Worm (Caenorhabditis elegans) whole organism, L3 larva: ENCODE measurements around the gene pfd-4.

ENCODE experiments used
- R02D3.7 ChIP-seq: fragments of 150-350 bp; optimal IDR thresholded peaks from 2 replicates; lab custom pipeline; 2014; ENCODE audit warnings: missing biosample characterization, missing genetic modification characterization
- aly-2 ChIP-seq: fragments of 150-350 bp; optimal IDR thresholded peaks from 2 replicates; lab custom pipeline; 2014; ENCODE audit warnings: missing biosample characterization, missing genetic modification characterization
- ceh-28 ChIP-seq: fragments of 150-350 bp; optimal IDR thresholded peaks from 2 replicates; lab custom pipeline; 2014; ENCODE audit warnings: missing biosample characterization, missing genetic modification reagents, missing genetic modification characterization
- ceh-9 ChIP-seq: sonication (generic microtip); optimal IDR thresholded peaks from 2 replicates; lab custom pipeline; 2018; ENCODE audit warnings: missing biosample characterization, missing genetic modification characterization
- daf-12 ChIP-seq: fragments of 150-350 bp; optimal IDR thresholded peaks from 2 replicates; lab custom pipeline; 2014; ENCODE audit warnings: missing biosample characterization, missing genetic modification reagents, missing genetic modification characterization
- egl-27 ChIP-seq: sonication (generic microtip); optimal IDR thresholded peaks from 4 replicates; lab custom pipeline; 2017; ENCODE audit warnings: missing biosample characterization, missing genetic modification reagents, missing genetic modification characterization
- egl-5 ChIP-seq: fragments of 150-350 bp; optimal IDR thresholded peaks from 2 replicates; lab custom pipeline; 2017; ENCODE audit warnings: missing biosample characterization, missing genetic modification reagents, missing genetic modification characterization, inconsistent platforms
- elt-1 ChIP-seq: fragments of 150-350 bp; optimal IDR thresholded peaks from 2 replicates; lab custom pipeline; 2014; ENCODE audit warnings: missing biosample characterization, missing genetic modification characterization
- elt-2 ChIP-seq: sonication (generic microtip); optimal IDR thresholded peaks from 2 replicates; lab custom pipeline; 2016; ENCODE audit warnings: missing genetic modification reagents, mild to moderate bottlenecking, missing genetic modification characterization, missing compliant biosample characterization
- elt-3 ChIP-seq, 3 experiments: fragments of 150-350 bp in 1 of 3; sonication (generic microtip) in 2 of 3; optimal IDR thresholded peaks; 2 replicates in 2 of 3; 4 replicates in 1 of 3; lab custom pipeline; 2014 to 2017; ENCODE audit warnings: missing biosample characterization in 3 of 3, missing genetic modification characterization in 3 of 3
- eor-1 ChIP-seq, 2 experiments: fragments of 150-350 bp; optimal IDR thresholded peaks; 2 replicates each; lab custom pipeline; 2014 to 2018; ENCODE audit warnings: missing biosample characterization in 2 of 2, missing genetic modification characterization in 2 of 2
- fkh-10 ChIP-seq: sonication (generic microtip); optimal IDR thresholded peaks from 2 replicates; lab custom pipeline; 2017; ENCODE audit warnings: missing biosample characterization, missing genetic modification reagents, missing genetic modification characterization
- fkh-2 ChIP-seq: fragments of 150-350 bp; optimal IDR thresholded peaks from 2 replicates; lab custom pipeline; 2014; ENCODE audit warnings: missing biosample characterization, missing genetic modification reagents, missing genetic modification characterization
- fos-1 ChIP-seq: fragments of 150-350 bp; optimal IDR thresholded peaks from 2 replicates; lab custom pipeline; 2014; ENCODE audit warnings: missing biosample characterization, missing genetic modification characterization
- hmg-11 ChIP-seq: sonication (generic microtip); optimal IDR thresholded peaks from 2 replicates; lab custom pipeline; 2016; ENCODE audit warnings: missing genetic modification characterization, missing compliant biosample characterization
- jun-1 ChIP-seq: fragments of 150-350 bp; optimal IDR thresholded peaks from 2 replicates; lab custom pipeline; 2014; ENCODE audit warnings: missing biosample characterization, missing genetic modification reagents, missing genetic modification characterization
- lin-15B ChIP-seq: fragments of 150-350 bp; optimal IDR thresholded peaks from 2 replicates; lab custom pipeline; 2014; ENCODE audit warnings: missing biosample characterization, missing genetic modification characterization
- lsy-12 ChIP-seq: sonication (generic microtip); optimal IDR thresholded peaks from 2 replicates; lab custom pipeline; 2016; ENCODE audit warnings: mild to moderate bottlenecking, missing genetic modification characterization, missing compliant biosample characterization
- mml-1 ChIP-seq: fragments of 150-350 bp; sonication (generic microtip); optimal IDR thresholded peaks from 3 replicates; lab custom pipeline; 2014; ENCODE audit warnings: missing biosample characterization, missing genetic modification characterization
- nhr-11 ChIP-seq: fragments of 150-350 bp; optimal IDR thresholded peaks from 2 replicates; lab custom pipeline; 2014; ENCODE audit warnings: missing biosample characterization, missing genetic modification characterization
- nhr-23 ChIP-seq: fragments of 150-350 bp; optimal IDR thresholded peaks from 2 replicates; lab custom pipeline; 2014; ENCODE audit warnings: missing biosample characterization, missing genetic modification reagents, missing genetic modification characterization
- nhr-43 ChIP-seq: sonication (generic microtip); optimal IDR thresholded peaks from 2 replicates; lab custom pipeline; 2016; ENCODE audit warnings: mild to moderate bottlenecking, missing genetic modification characterization, missing compliant biosample characterization; ENCODE audit not compliant: poor library complexity, severe bottlenecking
- nhr-67 ChIP-seq: fragments of 150-350 bp; optimal IDR thresholded peaks from 2 replicates; lab custom pipeline; 2014; ENCODE audit warnings: missing biosample characterization, missing genetic modification characterization
- nhr-76 ChIP-seq: fragments of 150-350 bp; sonication (generic microtip); optimal IDR thresholded peaks from 5 replicates; lab custom pipeline; 2014; ENCODE audit warnings: missing biosample characterization, missing genetic modification characterization
- nhr-77 ChIP-seq: fragments of 150-350 bp; optimal IDR thresholded peaks from 2 replicates; lab custom pipeline; 2014; ENCODE audit warnings: missing biosample characterization, missing genetic modification characterization
- pha-4 ChIP-seq: fragments of 150-350 bp; optimal IDR thresholded peaks from 2 replicates; lab custom pipeline; 2014; ENCODE audit warnings: missing biosample characterization, missing genetic modification reagents, missing genetic modification characterization
- sea-2 ChIP-seq: fragments of 150-350 bp; sonication (generic microtip); optimal IDR thresholded peaks from 4 replicates; lab custom pipeline; 2014; ENCODE audit warnings: missing biosample characterization, missing genetic modification reagents, missing genetic modification characterization
- snpc-4 ChIP-seq: fragments of 150-350 bp; optimal IDR thresholded peaks from 2 replicates; lab custom pipeline; 2014; ENCODE audit warnings: missing biosample characterization, missing genetic modification characterization
- tbx-2 ChIP-seq: sonication (generic microtip); optimal IDR thresholded peaks from 2 replicates; lab custom pipeline; 2016; ENCODE audit warnings: mild to moderate bottlenecking, missing genetic modification characterization, missing compliant biosample characterization
- unc-62 ChIP-seq: fragments of 150-350 bp; sonication (generic microtip); optimal IDR thresholded peaks from 4 replicates; lab custom pipeline; 2014; ENCODE audit warnings: missing biosample characterization, missing genetic modification reagents, missing genetic modification characterization
- zag-1 ChIP-seq: fragments of 150-350 bp; optimal IDR thresholded peaks from 2 replicates; lab custom pipeline; 2014; ENCODE audit warnings: missing biosample characterization, missing genetic modification characterization

pfd-4 gene

DNA sequence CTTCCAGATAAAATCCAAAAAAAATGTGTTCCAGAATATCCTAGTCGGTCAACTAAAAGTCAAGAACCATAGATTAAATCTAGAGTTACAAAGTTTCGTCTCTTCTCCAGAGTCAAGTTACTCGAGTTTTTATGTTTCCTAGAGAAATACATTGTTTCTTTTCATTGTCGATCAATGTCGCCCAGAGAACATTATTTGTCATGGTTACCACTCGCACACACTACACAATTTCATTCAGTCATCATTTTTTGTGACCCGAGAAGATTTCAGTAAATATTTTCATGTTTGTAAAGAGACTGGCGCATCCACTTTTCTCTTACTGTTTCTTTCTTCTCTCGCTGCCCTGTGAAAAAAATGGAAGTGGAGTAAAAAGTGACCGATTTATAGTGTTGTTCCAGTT lies 1.6 kb downstream of the pfd-4 start:
- TF ChIP-seq eor-1 (tag; optimal IDR thresholded peaks at IDR 0.05; lab: Kevin White, UChicago) (no peak), pha-4 (tag; lab: Kevin White, UChicago) (peak; percentile 57), tbx-2 (tag; lab: Kevin White, UChicago) (no peak), ceh-28 (tag; lab: Kevin White, UChicago) (no peak), unc-62 (GFP tag; lab: Kevin White, UChicago) (no peak), jun-1 (tag; lab: Kevin White, UChicago) (no peak), nhr-23 (no peak), nhr-76 (no peak), sea-2 (GFP tag; lab: Kevin White, UChicago) (no peak)

DNA sequence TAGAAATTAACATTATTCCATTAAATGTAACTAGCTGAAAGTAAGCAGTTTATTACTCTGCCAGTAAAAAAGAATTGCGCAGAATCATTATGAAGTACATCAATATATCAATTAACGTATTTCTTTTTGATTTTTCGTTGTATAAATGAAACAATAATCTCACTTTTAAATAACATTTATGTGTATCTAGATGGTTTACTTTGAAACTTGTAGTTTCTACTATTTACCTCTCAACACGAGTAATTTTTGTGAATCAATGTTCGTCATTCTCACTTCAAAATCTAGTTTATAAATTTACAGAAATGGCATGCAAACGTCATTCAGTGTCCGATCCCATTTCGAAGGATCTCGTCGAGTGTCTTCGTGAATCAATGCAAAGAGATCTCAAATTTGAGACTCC lies 2.1 kb downstream of the pfd-4 start, which contains the start of gene gspd-1:
TSS of gene gspd-1 (plus strand) at position 301 of the 400 bp plus-strand sequence.
- TF ChIP-seq elt-3 (tag; optimal IDR thresholded peaks at IDR 0.05; lab: Kevin White, UChicago): no peak
- no peak for TF ChIP-seq lsy-12 (tag; lab: Kevin White, UChicago)
- TF ChIP-seq nhr-11 (tag; lab: Kevin White, UChicago): no peak
- TF ChIP-seq aly-2 (tag; lab: Kevin White, UChicago): no peak
- TF ChIP-seq nhr-76: no peak
- TF ChIP-seq unc-62 (GFP tag; lab: Kevin White, UChicago): no peak
- no peak for TF ChIP-seq elt-2
- TF ChIP-seq pha-4 (tag; lab: Kevin White, UChicago): no peak
- no peak for TF ChIP-seq daf-12 (tag; lab: Kevin White, UChicago)
- TF ChIP-seq fkh-2: no peak
- TF ChIP-seq eor-1 (tag; optimal IDR thresholded peaks at IDR 0.05; lab: Kevin White, UChicago): no peak
- TF ChIP-seq mml-1: no peak
- no peak for TF ChIP-seq sea-2 (GFP tag; lab: Kevin White, UChicago)
- TF ChIP-seq ceh-9: no peak
- no peak for TF ChIP-seq egl-27 (tag; lab: Kevin White, UChicago)
- no peak for TF ChIP-seq fos-1

DNA sequence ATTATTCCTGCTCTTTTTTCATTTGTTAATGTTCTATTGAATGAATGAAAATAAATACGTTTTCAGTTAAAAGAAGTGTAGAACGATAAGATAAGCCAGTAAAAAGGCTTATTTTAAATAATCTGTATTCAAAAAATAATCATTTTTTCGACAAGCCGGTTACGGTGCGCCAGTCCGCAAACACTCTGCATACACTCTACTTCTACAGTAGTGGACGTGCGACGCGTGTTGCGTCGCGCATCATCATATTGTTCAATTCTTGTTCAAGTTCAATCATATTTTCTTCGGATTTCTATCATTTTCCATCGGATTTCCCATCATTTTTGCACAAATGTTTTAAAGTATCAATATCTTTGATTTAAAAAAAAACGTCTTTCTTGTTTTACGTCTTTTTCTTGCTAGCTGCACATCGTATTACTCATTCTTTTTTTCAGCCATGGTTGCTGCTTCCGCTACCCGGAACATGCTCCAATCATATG lies 4.9 kb downstream of the pfd-4 start, which contains the start of gene B0035.18:
TSS of gene B0035.18 (plus strand) at position 429 of the 479 bp plus-strand sequence.
- TF ChIP-seq mml-1: no peak
- no peak for TF ChIP-seq zag-1 (tag; lab: Kevin White, UChicago)
- TF ChIP-seq ceh-28 (tag; lab: Kevin White, UChicago): no peak
- no peak for TF ChIP-seq nhr-43 (tag; lab: Kevin White, UChicago)
- TF ChIP-seq jun-1 (tag; lab: Kevin White, UChicago): no peak
- TF ChIP-seq snpc-4 (tag; lab: Kevin White, UChicago): no peak
- no peak for TF ChIP-seq lin-15B
- TF ChIP-seq fkh-10 (GFP tag; lab: Kevin White, UChicago): no peak
- TF ChIP-seq nhr-76: no peak
- TF ChIP-seq eor-1 (tag; optimal IDR thresholded peaks at IDR 0.05; lab: Kevin White, UChicago): no peak
- TF ChIP-seq unc-62 (GFP tag; lab: Kevin White, UChicago): no peak
- no peak for TF ChIP-seq egl-5 (tag; lab: Kevin White, UChicago)

DNA sequence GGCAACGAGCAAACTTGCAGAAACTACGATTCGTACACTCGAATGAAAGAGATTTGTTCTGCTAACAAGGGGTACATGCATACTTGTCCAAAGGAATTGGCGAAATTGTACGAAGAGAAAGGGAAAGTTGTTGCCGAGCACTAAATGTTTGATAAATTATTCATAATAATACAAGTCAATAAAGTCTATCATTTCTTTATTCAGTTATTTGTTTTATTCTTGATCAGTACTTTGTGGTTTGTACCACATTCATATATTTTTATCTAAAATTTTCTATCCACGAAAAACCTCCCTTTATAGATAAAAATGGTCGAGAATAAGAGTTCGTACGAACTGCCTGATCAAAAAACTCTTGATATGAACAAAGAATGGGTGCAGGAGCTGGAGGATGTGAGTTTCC lies 5.5 kb downstream of the pfd-4 start, which contains the start of gene edg-1:
TSS of gene edg-1 (plus strand) at position 301 of the 400 bp plus-strand sequence.
- TF ChIP-seq nhr-43 (tag; lab: Kevin White, UChicago) (no peak), nhr-67 (tag; lab: Kevin White, UChicago) (no peak), elt-1 (no peak)
- TF ChIP-seq, all 47 proteins: peak for 0

DNA sequence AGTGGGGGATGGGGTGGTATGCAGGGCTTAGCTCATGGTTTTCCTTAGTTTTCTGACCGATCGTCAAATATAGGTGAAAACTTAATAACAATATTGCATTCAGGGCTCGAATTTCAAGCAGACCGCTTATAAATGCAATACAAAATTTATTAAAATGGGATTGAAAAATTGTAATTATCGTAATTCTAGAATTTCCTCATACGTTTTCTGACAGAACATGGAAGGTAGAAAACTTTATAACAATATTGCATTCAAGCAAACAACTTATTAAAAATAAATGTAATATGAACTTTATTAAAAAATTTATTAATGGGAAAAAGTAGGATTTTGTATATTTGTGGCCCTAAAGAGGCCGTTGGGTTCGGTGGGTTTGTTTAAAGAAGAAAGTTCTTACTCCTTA lies 8.7 kb downstream of the pfd-4 start:
- TF ChIP-seq nhr-77 (no peak), ceh-28 (tag; lab: Kevin White, UChicago) (no peak), nhr-67 (tag; lab: Kevin White, UChicago) (no peak), snpc-4 (tag; lab: Kevin White, UChicago) (no peak), R02D3.7 (tag; lab: Kevin White, UChicago) (no peak), nhr-43 (tag; lab: Kevin White, UChicago) (no peak), fos-1 (no peak), zag-1 (tag; lab: Kevin White, UChicago) (no peak), nhr-11 (tag; lab: Kevin White, UChicago) (no peak), hmg-11 (tag; lab: Kevin White, UChicago) (no peak)
